Fruit fly (Drosophila melanogaster) whole organism: Measurements from ENCODE around the gene CG11369.

Source experiments
- CG8478 ChIP-seq: fragments of >200 bp; optimal IDR thresholded peaks from 2 replicates; lab custom pipeline; 2018; ENCODE audit warnings: inconsistent platforms
- EcR ChIP-seq, 2 experiments: fragments of >200 bp; optimal IDR thresholded peaks; 2 replicates each; lab custom pipeline; 2017; ENCODE audit warnings: missing biosample characterization in 2 of 2, missing genetic modification characterization in 2 of 2, missing genetic modification reagents in 2 of 2
- pan ChIP-seq: fragments of >200 bp; optimal IDR thresholded peaks from 2 replicates; lab custom pipeline; 2017
- psq ChIP-seq: fragments of >200 bp; optimal IDR thresholded peaks from 2 replicates; lab custom pipeline; 2017

- no peak for TF ChIP-seq pan
- TF ChIP-seq CG8478 (lab: Kevin White, UChicago) = no peak
- no peak for TF ChIP-seq psq (lab: Kevin White, UChicago)
- no peak for TF ChIP-seq EcR (GFP tag; optimal IDR thresholded peaks at IDR 0.05; lab: Kevin White, UChicago)
Measured at dm6 chrX:7526914-7527313, 47.2 kb upstream of the CG11369 start.
